Worm (Caenorhabditis elegans): ENCODE data around the gene F14H8.4.

Gene F14H8.4

DNA sequence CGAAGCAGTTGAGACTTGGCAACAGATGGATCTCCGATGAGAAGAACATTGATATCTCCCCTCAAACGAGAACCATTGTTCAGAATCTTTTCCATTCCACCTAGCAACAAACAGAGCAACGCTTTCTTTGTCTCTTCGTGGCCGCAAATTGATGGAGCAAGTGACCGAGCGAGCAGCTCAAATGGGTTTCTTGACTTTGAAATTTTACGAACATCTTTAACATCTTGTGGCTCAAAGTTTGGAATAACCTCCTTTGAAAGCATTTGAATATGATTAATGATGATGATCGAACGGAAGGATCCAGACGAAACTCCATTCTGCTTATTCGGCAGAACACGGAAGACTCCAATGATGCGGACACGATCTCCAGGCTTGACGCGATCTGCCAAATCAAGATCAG is 34.8 kb downstream of the F14H8.4 start:
- no peak for TF ChIP-seq hrde-1 (tag; optimal IDR thresholded peaks at IDR 0.05; ENCODE audit: borderline replicate concordance)
- no peak for TF ChIP-seq bed-2 (GFP tag; IDR thresholded peaks at IDR 0.05)
- no peak for TF ChIP-seq lin-40 (tag; optimal IDR thresholded peaks at IDR 0.05)
- TF ChIP-seq snpc-3.4 (tag; optimal IDR thresholded peaks at IDR 0.05), result no peak
- TF ChIP-seq akir-1 (GFP tag; optimal IDR thresholded peaks at IDR 0.05), result no peak
- no peak for TF ChIP-seq Y53G8AR.9 (GFP tag; conservative IDR thresholded peaks at IDR 0.05)
- no peak for TF ChIP-seq sptf-2 (GFP tag; optimal IDR thresholded peaks at IDR 0.05)
- TF ChIP-seq F49E8.2 (tag; optimal IDR thresholded peaks at IDR 0.05; ENCODE audit: insufficient read depth), result no peak
- no peak for TF ChIP-seq ceh-27 (GFP tag; optimal IDR thresholded peaks at IDR 0.05)
- no peak for TF ChIP-seq nhr-120 (GFP tag; IDR thresholded peaks at IDR 0.05)
- no peak for TF ChIP-seq pha-4 (tag; optimal IDR thresholded peaks at IDR 0.05)
- TF ChIP-seq hmg-20 (GFP tag; IDR thresholded peaks at IDR 0.05), result no peak
- TF ChIP-seq ztf-3 (GFP tag; optimal IDR thresholded peaks at IDR 0.05), result no peak
- no peak for TF ChIP-seq K12H6.12 (tag; optimal IDR thresholded peaks at IDR 0.05)
- TF ChIP-seq lsl-1 (GFP tag; optimal IDR thresholded peaks at IDR 0.05), result no peak
- TF ChIP-seq snpc-4 (GFP tag; optimal IDR thresholded peaks at IDR 0.05), result no peak
- no peak for TF ChIP-seq snpc-4 (tag; optimal IDR thresholded peaks at IDR 0.05)
- no peak for TF ChIP-seq ceh-79 (tag; optimal IDR thresholded peaks at IDR 0.05)
- TF ChIP-seq ceh-58 (GFP tag; IDR thresholded peaks at IDR 0.05), result no peak

DNA sequence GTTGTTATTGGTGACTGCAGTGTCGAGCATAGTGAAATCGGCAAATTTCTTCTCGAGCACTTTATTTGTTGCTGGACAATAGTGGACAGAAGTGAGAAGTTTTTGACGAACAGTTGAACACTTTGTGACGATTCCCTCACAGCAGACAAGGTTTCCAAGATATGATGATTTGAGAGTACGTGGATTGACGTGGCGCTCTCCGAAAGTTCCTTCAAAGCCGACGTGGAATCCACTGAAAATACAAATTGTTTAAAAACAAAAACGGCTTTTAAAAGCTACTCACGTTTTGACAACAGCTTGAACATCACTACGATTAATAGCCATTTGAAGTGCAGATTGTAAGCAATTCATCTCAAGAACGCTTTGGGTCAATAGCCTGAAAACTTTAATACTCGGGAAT is 35.3 kb downstream of the F14H8.4 start:
- TF ChIP-seq egl-18 (GFP tag; IDR thresholded peaks at IDR 0.05) (no peak), lin-26 (GFP tag; IDR thresholded peaks at IDR 0.05) (peak; percentile 60; the same call in 1 of the 2 replicates)

DNA sequence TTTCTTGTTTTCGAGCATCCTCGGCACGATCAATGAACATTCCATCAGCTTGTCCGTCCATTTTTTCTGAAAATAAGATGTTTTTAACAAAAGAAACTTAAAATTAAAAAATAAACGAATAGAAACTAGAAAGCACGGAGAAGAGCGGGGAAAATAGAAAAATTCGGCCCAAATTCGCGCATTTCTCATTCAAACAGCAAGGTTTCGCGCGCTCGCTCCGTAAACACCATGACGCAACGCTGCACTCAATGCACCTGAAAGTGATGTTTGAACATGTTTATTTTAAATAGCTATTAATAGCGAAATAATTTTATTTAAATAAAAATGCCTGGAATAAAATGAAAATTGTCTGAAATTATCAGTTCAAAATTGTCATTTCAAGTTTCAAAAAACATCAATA is 35.9 kb downstream of the F14H8.4 start, which contains the start of the genes mcm-3 and C25D7.15:
mcm-3 (minus strand) TSS at position 66 of the 400 bp plus-strand sequence.
C25D7.15 (plus strand) TSS at position 275 of the 400 bp plus-strand sequence.
- TF ChIP-seq hmg-1.2 (GFP tag; IDR thresholded peaks at IDR 0.05), result peak; percentile 46; the same call in 1 of the 2 replicates
- TF ChIP-seq chd-7 (tag; optimal IDR thresholded peaks at IDR 0.05), result no peak
- TF ChIP-seq lin-54 (GFP tag; optimal IDR thresholded peaks at IDR 0.05), result peak; percentile 80
- peak; percentile 84 for TF ChIP-seq snpc-3.4 (tag; optimal IDR thresholded peaks at IDR 0.05)
- TF ChIP-seq T07F8.4 (tag; optimal IDR thresholded peaks at IDR 0.05), result no peak
- peak; percentile 78; the same call in 1 of the 2 replicates for TF ChIP-seq madf-3 (GFP tag; IDR thresholded peaks at IDR 0.05)
- TF ChIP-seq lag-1 (GFP tag; IDR thresholded peaks at IDR 0.05), result no peak
- no peak for TF ChIP-seq cebp-1 (GFP tag; IDR thresholded peaks at IDR 0.05)
- peak; percentile 6 for TF ChIP-seq cebp-1 (tag; optimal IDR thresholded peaks at IDR 0.05)
- TF ChIP-seq somi-1 (GFP tag; optimal IDR thresholded peaks at IDR 0.05), result no peak
- no peak for TF ChIP-seq Y53F4B.3 (GFP tag; IDR thresholded peaks at IDR 0.05)
- peak; percentile 49 for TF ChIP-seq mcd-1 (GFP tag; IDR thresholded peaks at IDR 0.05)
- TF ChIP-seq dpff-1 (tag; optimal IDR thresholded peaks at IDR 0.05), result no peak
- no peak for TF ChIP-seq Y67H2A.10 (GFP tag; conservative IDR thresholded peaks at IDR 0.05)
- no peak for TF ChIP-seq rec-8 (tag; optimal IDR thresholded peaks at IDR 0.05)
- TF ChIP-seq let-526 (GFP tag; IDR thresholded peaks at IDR 0.05), result no peak
- no peak for TF ChIP-seq atf-7 (tag; optimal IDR thresholded peaks at IDR 0.05)
- peak; percentile 68 for TF ChIP-seq tlf-1 (GFP tag; optimal IDR thresholded peaks at IDR 0.05)
- TF ChIP-seq sea-2 (GFP tag; IDR thresholded peaks at IDR 0.05), result no peak
- TF ChIP-seq nfyb-1 (GFP tag; IDR thresholded peaks at IDR 0.05), result no peak
- TF ChIP-seq nhr-27 (tag; optimal IDR thresholded peaks at IDR 0.05), result no peak
- no peak for TF ChIP-seq ztf-6 (GFP tag; IDR thresholded peaks at IDR 0.05)
- TF ChIP-seq hsf-1 (GFP tag; IDR thresholded peaks at IDR 0.05), result peak; percentile 87
- no peak for TF ChIP-seq F10E7.11 (tag; optimal IDR thresholded peaks at IDR 0.05)
- TF ChIP-seq xnd-1 (tag; optimal IDR thresholded peaks at IDR 0.05), result peak; percentile 72
- no peak for TF ChIP-seq ztf-28 (GFP tag; IDR thresholded peaks at IDR 0.05)
- TF ChIP-seq attf-5 (GFP tag; optimal IDR thresholded peaks at IDR 0.05), result no peak
- TF ChIP-seq F33H1.4 (GFP tag; IDR thresholded peaks at IDR 0.05), result peak; percentile 75
